Worm (Caenorhabditis elegans) whole organism, late embryonic: Measurements from ENCODE around the gene Y77E11A.23.

Source experiments
- C08G9.2 ChIP-seq: sonication (generic microtip); optimal IDR thresholded peaks from 2 replicates; lab custom pipeline; 2016; ENCODE audit warnings: mild to moderate bottlenecking, missing genetic modification characterization, moderate library complexity, missing compliant biosample characterization
- F13H6.1 ChIP-seq: sonication (generic microtip); optimal IDR thresholded peaks from 2 replicates; lab custom pipeline; 2016; ENCODE audit warnings: missing genetic modification characterization, missing compliant biosample characterization
- K09A11.1 ChIP-seq: sonication (generic microtip); optimal IDR thresholded peaks from 2 replicates; lab custom pipeline; 2017; ENCODE audit warnings: antibody characterized with exemption, mild to moderate bottlenecking, missing genetic modification characterization, missing compliant biosample characterization; ENCODE audit not compliant: insufficient read depth
- Y22D7AL.16 ChIP-seq: sonication (generic microtip); optimal IDR thresholded peaks from 2 replicates; lab custom pipeline; 2016; ENCODE audit warnings: missing genetic modification characterization, missing compliant biosample characterization
- ceh-9 ChIP-seq: sonication (generic microtip); optimal IDR thresholded peaks from 2 replicates; lab custom pipeline; 2016; ENCODE audit warnings: mild to moderate bottlenecking, missing genetic modification characterization, inconsistent platforms, missing compliant biosample characterization
- che-1 ChIP-seq: sonication (generic microtip); optimal IDR thresholded peaks from 2 replicates; lab custom pipeline; 2016; ENCODE audit warnings: mild to moderate bottlenecking, missing genetic modification characterization, missing compliant biosample characterization
- dmd-4 ChIP-seq: sonication (generic microtip); optimal IDR thresholded peaks from 2 replicates; lab custom pipeline; 2016; ENCODE audit warnings: borderline replicate concordance, missing genetic modification characterization, missing compliant biosample characterization
- ets-4 ChIP-seq: sonication (generic microtip); optimal IDR thresholded peaks from 2 replicates; lab custom pipeline; 2016; ENCODE audit warnings: missing genetic modification characterization, missing compliant biosample characterization
- fkh-10 ChIP-seq: fragments of 150-350 bp; optimal IDR thresholded peaks from 2 replicates; lab custom pipeline; 2014; ENCODE audit warnings: missing biosample characterization, missing genetic modification reagents, missing genetic modification characterization
- lin-11 ChIP-seq: fragments of 200-800 bp; sonication (Bioruptor generic); optimal IDR thresholded peaks from 2 replicates; lab custom pipeline; 2018; ENCODE audit warnings: mild to moderate bottlenecking, missing genetic modification characterization, missing compliant biosample characterization
- odd-2 ChIP-seq: sonication (generic microtip); optimal IDR thresholded peaks from 2 replicates; lab custom pipeline; 2017; ENCODE audit warnings: antibody characterized with exemption, mild to moderate bottlenecking, missing genetic modification characterization, missing compliant biosample characterization

ce11 chrIV:1403960-1404359, 26.2 kb downstream of the Y77E11A.23 start:
- TF ChIP-seq C08G9.2 (tag; lab: Kevin White, UChicago) (no peak), ets-4 (no peak), F13H6.1 (tag; lab: Kevin White, UChicago) (no peak), dmd-4 (tag; lab: Kevin White, UChicago) (no peak), Y22D7AL.16 (tag; lab: Kevin White, UChicago) (no peak), che-1 (tag; lab: Kevin White, UChicago) (no peak), odd-2 (tag; lab: Kevin White, UChicago) (no peak), fkh-10 (no peak), lin-11 (tag; lab: Kevin White, UChicago) (no peak), ceh-9 (tag; lab: Kevin White, UChicago) (no peak), K09A11.1 (tag; lab: Kevin White, UChicago) (no peak)
